Worm (Caenorhabditis elegans) whole organism, L2 larva: ENCODE data around the gene F58B3.6.

Experiments used
- C34F6.9 ChIP-seq: fragments of 150-350 bp; optimal IDR thresholded peaks from 2 replicates; lab custom pipeline; 2014; ENCODE audit warnings: missing biosample characterization, missing genetic modification characterization
- F13H6.1 ChIP-seq: sonication (generic microtip); optimal IDR thresholded peaks from 2 replicates; lab custom pipeline; 2016; ENCODE audit warnings: missing genetic modification characterization, missing compliant biosample characterization
- R02D3.7 ChIP-seq: fragments of 150-350 bp; optimal IDR thresholded peaks from 2 replicates; lab custom pipeline; 2014; ENCODE audit warnings: missing biosample characterization, missing genetic modification characterization
- alr-1 ChIP-seq: fragments of 150-350 bp; optimal IDR thresholded peaks from 2 replicates; lab custom pipeline; 2014; ENCODE audit warnings: missing biosample characterization, missing genetic modification characterization
- ama-1 ChIP-seq: fragments of 150-350 bp; optimal IDR thresholded peaks from 2 replicates; lab custom pipeline; 2018; ENCODE audit warnings: inconsistent platforms
- blmp-1 ChIP-seq: sonication (generic microtip); optimal IDR thresholded peaks from 2 replicates; lab custom pipeline; 2017; ENCODE audit warnings: missing genetic modification characterization, mild to moderate bottlenecking, missing compliant biosample characterization, antibody characterized with exemption, moderate library complexity; ENCODE audit not compliant: insufficient read depth
- ceh-16 ChIP-seq: fragments of 150-350 bp; optimal IDR thresholded peaks from 2 replicates; lab custom pipeline; 2014; ENCODE audit warnings: missing biosample characterization, missing genetic modification characterization
- ceh-82 ChIP-seq: fragments of 150-350 bp; optimal IDR thresholded peaks from 2 replicates; lab custom pipeline; 2014; ENCODE audit warnings: missing biosample characterization, missing genetic modification characterization
- crh-2 ChIP-seq: sonication (generic microtip); optimal IDR thresholded peaks from 2 replicates; lab custom pipeline; 2017; ENCODE audit warnings: missing biosample characterization, missing genetic modification characterization
- dmd-4 ChIP-seq: sonication (generic microtip); optimal IDR thresholded peaks from 2 replicates; lab custom pipeline; 2017; ENCODE audit warnings: missing biosample characterization, missing genetic modification characterization
- egl-27 ChIP-seq: sonication (generic microtip); optimal IDR thresholded peaks from 3 replicates; lab custom pipeline; 2017; ENCODE audit warnings: missing biosample characterization, missing genetic modification reagents, missing genetic modification characterization
- elt-3 ChIP-seq: sonication (generic microtip); optimal IDR thresholded peaks from 2 replicates; lab custom pipeline; 2017; ENCODE audit warnings: missing biosample characterization, missing genetic modification characterization
- fos-1 ChIP-seq: fragments of 150-350 bp; optimal IDR thresholded peaks from 2 replicates; lab custom pipeline; 2014; ENCODE audit warnings: missing biosample characterization, missing genetic modification characterization
- gmeb-1 ChIP-seq: fragments of 150-350 bp; optimal IDR thresholded peaks from 2 replicates; lab custom pipeline; 2014; ENCODE audit warnings: missing biosample characterization, missing genetic modification characterization
- lin-11 ChIP-seq: fragments of 150-350 bp; sonication (generic microtip); optimal IDR thresholded peaks from 2 replicates; lab custom pipeline; 2014; ENCODE audit warnings: missing biosample characterization, missing genetic modification characterization, inconsistent platforms, mixed read lengths
- lin-13 ChIP-seq: fragments of 150-350 bp; optimal IDR thresholded peaks from 2 replicates; lab custom pipeline; 2014; ENCODE audit warnings: missing biosample characterization, missing genetic modification reagents, missing genetic modification characterization
- lin-39 ChIP-seq: fragments of 150-350 bp; optimal IDR thresholded peaks from 2 replicates; lab custom pipeline; 2014; ENCODE audit warnings: missing biosample characterization, missing genetic modification reagents, missing genetic modification characterization
- lsy-2 ChIP-seq, 2 experiments: fragments of 150-350 bp in 1 of 2; sonication (generic microtip) in 1 of 2; optimal IDR thresholded peaks; 2 replicates each; lab custom pipeline; 2014 to 2017; ENCODE audit warnings: missing biosample characterization in 2 of 2, missing genetic modification characterization in 2 of 2
- mab-5 ChIP-seq: fragments of 150-350 bp; optimal IDR thresholded peaks from 2 replicates; lab custom pipeline; 2014; ENCODE audit warnings: missing biosample characterization, missing genetic modification characterization
- mbf-1 ChIP-seq: sonication (generic microtip); optimal IDR thresholded peaks from 2 replicates; lab custom pipeline; 2017; ENCODE audit warnings: missing biosample characterization, missing genetic modification characterization
- mdl-1 ChIP-seq, 2 experiments: fragments of 150-350 bp in 1 of 2; sonication (generic microtip) in 1 of 2; optimal IDR thresholded peaks; 2 replicates each; lab custom pipeline; 2017; ENCODE audit warnings: missing biosample characterization in 2 of 2, missing genetic modification characterization in 2 of 2
- nhr-11 ChIP-seq: fragments of 150-350 bp; optimal IDR thresholded peaks from 2 replicates; lab custom pipeline; 2014; ENCODE audit warnings: missing biosample characterization, missing genetic modification characterization
- nhr-12 ChIP-seq: fragments of 150-350 bp; optimal IDR thresholded peaks from 2 replicates; lab custom pipeline; 2014; ENCODE audit warnings: missing biosample characterization, missing genetic modification characterization
- nhr-129 ChIP-seq: fragments of 150-350 bp; optimal IDR thresholded peaks from 2 replicates; lab custom pipeline; 2014; ENCODE audit warnings: missing biosample characterization, missing genetic modification characterization
- nhr-23 ChIP-seq: fragments of 150-350 bp; optimal IDR thresholded peaks from 2 replicates; lab custom pipeline; 2014; ENCODE audit warnings: missing biosample characterization, missing genetic modification reagents, missing genetic modification characterization
- nhr-25 ChIP-seq: fragments of 150-350 bp; sonication (generic microtip); optimal IDR thresholded peaks from 3 replicates; lab custom pipeline; 2014; ENCODE audit warnings: missing biosample characterization, missing genetic modification characterization
- nhr-6 ChIP-seq: fragments of 150-350 bp; optimal IDR thresholded peaks from 2 replicates; lab custom pipeline; 2014; ENCODE audit warnings: missing biosample characterization, missing genetic modification characterization
- nhr-77 ChIP-seq: fragments of 150-350 bp; optimal IDR thresholded peaks from 2 replicates; lab custom pipeline; 2014; ENCODE audit warnings: missing biosample characterization, missing genetic modification characterization
- peb-1 ChIP-seq: fragments of 150-350 bp; optimal IDR thresholded peaks from 2 replicates; lab custom pipeline; 2014; ENCODE audit warnings: missing biosample characterization, missing genetic modification characterization
- sem-4 ChIP-seq: fragments of 150-350 bp; optimal IDR thresholded peaks from 2 replicates; lab custom pipeline; 2014; ENCODE audit warnings: missing biosample characterization, missing genetic modification reagents, missing genetic modification characterization
- skn-1 ChIP-seq: sonication (generic microtip); optimal IDR thresholded peaks from 2 replicates; lab custom pipeline; 2017; ENCODE audit warnings: missing biosample characterization, missing genetic modification characterization
- sma-3 ChIP-seq: sonication (generic microtip); optimal IDR thresholded peaks from 2 replicates; lab custom pipeline; 2016; ENCODE audit warnings: missing genetic modification reagents, missing genetic modification characterization, missing compliant biosample characterization
- sma-9 ChIP-seq, 2 experiments: fragments of 150-350 bp in 1 of 2; sonication (generic microtip) in 1 of 2; optimal IDR thresholded peaks; 2 replicates each; lab custom pipeline; 2014 to 2016; ENCODE audit warnings: missing genetic modification characterization in 2 of 2, mild to moderate bottlenecking in 1 of 2, missing biosample characterization in 1 of 2, missing compliant biosample characterization in 1 of 2, missing genetic modification reagents in 1 of 2, moderate library complexity in 1 of 2
- snpc-4 ChIP-seq: fragments of 150-350 bp; optimal IDR thresholded peaks from 2 replicates; lab custom pipeline; 2014; ENCODE audit warnings: missing biosample characterization, missing genetic modification characterization
- unc-39 ChIP-seq: fragments of 150-350 bp; optimal IDR thresholded peaks from 2 replicates; lab custom pipeline; 2014; ENCODE audit warnings: missing biosample characterization, missing genetic modification characterization
- unc-55 ChIP-seq: fragments of 150-350 bp; sonication (generic microtip); optimal IDR thresholded peaks from 3 replicates; lab custom pipeline; 2014; ENCODE audit warnings: missing biosample characterization, missing genetic modification reagents, missing genetic modification characterization
- unc-62 ChIP-seq: fragments of 150-350 bp; optimal IDR thresholded peaks from 2 replicates; lab custom pipeline; 2014; ENCODE audit warnings: missing biosample characterization, missing genetic modification reagents, missing genetic modification characterization
- zag-1 ChIP-seq: fragments of 150-350 bp; optimal IDR thresholded peaks from 2 replicates; lab custom pipeline; 2014; ENCODE audit warnings: missing biosample characterization, missing genetic modification characterization
- ztf-1 ChIP-seq: fragments of 200-800 bp; sonication (Bioruptor generic); conservative IDR thresholded peaks from 2 replicates; pipeline ENCODE4 v1.3.6; 2022; ENCODE audit warnings: missing genetic modification characterization, missing compliant biosample characterization
- ztf-11 ChIP-seq: sonication (generic microtip); optimal IDR thresholded peaks from 2 replicates; lab custom pipeline; 2017; ENCODE audit warnings: missing biosample characterization, missing genetic modification characterization
- ztf-4 ChIP-seq: fragments of 150-350 bp; optimal IDR thresholded peaks from 2 replicates; lab custom pipeline; 2014; ENCODE audit warnings: missing biosample characterization, missing genetic modification characterization

F58B3.6 gene

ce11 chrIV:11601721-11602405 is 34.6 kb upstream of the F58B3.6 start (continued):
- TF ChIP-seq mdl-1 (tag; optimal IDR thresholded peaks at IDR 0.05; lab: Kevin White, UChicago) (no peak), zag-1 (no peak), lin-39 (tag; lab: Kevin White, UChicago) (no peak), sem-4 (tag; lab: Kevin White, UChicago) (no peak), nhr-12 (tag; lab: Kevin White, UChicago) (no peak)

ce11 chrIV:11602498-11603068 is 33.9 kb upstream of the F58B3.6 start, which contains the start of gene rps-11:
Gene rps-11, plus strand, starts transcription at chrIV:11602641.
- no peak for TF ChIP-seq ztf-11 (tag; lab: Kevin White, UChicago)
- TF ChIP-seq blmp-1 (tag; lab: Kevin White, UChicago), result no peak
- no peak for TF ChIP-seq ztf-4 (tag; lab: Kevin White, UChicago)
- TF ChIP-seq ama-1, result no peak
- no peak for TF ChIP-seq F13H6.1 (tag; lab: Kevin White, UChicago)
- no peak for TF ChIP-seq zag-1
- no peak for TF ChIP-seq nhr-11 (tag; lab: Kevin White, UChicago)
- no peak for TF ChIP-seq lin-13 (GFP tag; lab: Kevin White, UChicago)
- no peak for TF ChIP-seq dmd-4 (tag; lab: Kevin White, UChicago)
- TF ChIP-seq ztf-1 (GFP tag; lab: Robert Waterston, UW), result no peak
- no peak for TF ChIP-seq R02D3.7
- TF ChIP-seq egl-27 (tag; lab: Kevin White, UChicago), result no peak
- TF ChIP-seq lin-11 (tag; lab: Kevin White, UChicago), result no peak
- no peak for TF ChIP-seq C34F6.9 (tag; lab: Kevin White, UChicago)
- TF ChIP-seq, all 48 proteins: peak for 0

- TF ChIP-seq skn-1 (tag; lab: Kevin White, UChicago), result no peak
- TF ChIP-seq unc-62 (GFP tag; lab: Kevin White, UChicago), result no peak
- TF ChIP-seq peb-1 (tag; lab: Kevin White, UChicago), result no peak
- no peak for TF ChIP-seq crh-2 (tag; lab: Kevin White, UChicago)
- TF ChIP-seq mdl-1 (tag; optimal IDR thresholded peaks at IDR 0.05; lab: Kevin White, UChicago), result no peak
- no peak for TF ChIP-seq nhr-6 (tag; lab: Kevin White, UChicago)
- TF ChIP-seq C34F6.9 (tag; lab: Kevin White, UChicago), result no peak
- TF ChIP-seq egl-27 (tag; lab: Kevin White, UChicago), result no peak
- TF ChIP-seq unc-39, result no peak
- no peak for TF ChIP-seq mbf-1
- TF ChIP-seq elt-3 (tag; lab: Kevin White, UChicago), result no peak
- TF ChIP-seq nhr-23 (tag; lab: Kevin White, UChicago), result no peak
- TF ChIP-seq nhr-77, result no peak
- TF ChIP-seq ztf-1 (GFP tag; lab: Robert Waterston, UW), result no peak
- no peak for TF ChIP-seq alr-1 (tag; lab: Kevin White, UChicago)
- no peak for TF ChIP-seq snpc-4
- no peak for TF ChIP-seq nhr-129 (tag; lab: Kevin White, UChicago)
- TF ChIP-seq lin-39 (tag; lab: Kevin White, UChicago), result no peak
Observed at ce11 chrIV:11603265-11603840, 33.1 kb upstream of the F58B3.6 start.

ce11 chrIV:11604909-11605308 is 31.5 kb upstream of the F58B3.6 start, which contains the start of the genes ragc-1 and Y24F12A.1:
Gene ragc-1, minus strand, starts transcription at chrIV:11604933.
Gene Y24F12A.1, plus strand, starts transcription at chrIV:11605254.
- TF ChIP-seq lin-11 (tag; lab: Kevin White, UChicago), result no peak
- TF ChIP-seq ceh-16, result no peak
- peak; percentile 18 for TF ChIP-seq sma-9 (GFP tag; optimal IDR thresholded peaks at IDR 0.05; lab: Kevin White, UChicago)
- no peak for TF ChIP-seq sma-9 (tag; optimal IDR thresholded peaks at IDR 0.05; lab: Kevin White, UChicago)
- TF ChIP-seq nhr-25 (tag; lab: Kevin White, UChicago), result peak; percentile 51
- TF ChIP-seq C34F6.9 (tag; lab: Kevin White, UChicago), result peak; percentile 72
- no peak for TF ChIP-seq ceh-82
- TF ChIP-seq blmp-1 (tag; lab: Kevin White, UChicago), result peak; percentile 31
- TF ChIP-seq ztf-4 (tag; lab: Kevin White, UChicago), result no peak
- no peak for TF ChIP-seq dmd-4 (tag; lab: Kevin White, UChicago)
- peak; percentile 27 for TF ChIP-seq lin-13 (GFP tag; lab: Kevin White, UChicago)
- TF ChIP-seq unc-55 (GFP tag; lab: Kevin White, UChicago), result peak; percentile 68
- TF ChIP-seq sma-3 (GFP tag; lab: Kevin White, UChicago), result peak; percentile 55
- no peak for TF ChIP-seq ztf-11 (tag; lab: Kevin White, UChicago)
- TF ChIP-seq lsy-2 (tag; optimal IDR thresholded peaks at IDR 0.05; lab: Kevin White, UChicago), result peak in 1 of 2 experiments; percentile 72
- TF ChIP-seq fos-1 (tag; lab: Kevin White, UChicago), result peak; percentile 13
- TF ChIP-seq mdl-1 (tag; optimal IDR thresholded peaks at IDR 0.05; lab: Kevin White, UChicago), result no peak
- TF ChIP-seq mab-5 (tag; lab: Kevin White, UChicago), result no peak
- TF ChIP-seq crh-2 (tag; lab: Kevin White, UChicago), result peak; percentile 50
- peak; percentile 29 for TF ChIP-seq F13H6.1 (tag; lab: Kevin White, UChicago)
- no peak for TF ChIP-seq ztf-1 (GFP tag; lab: Robert Waterston, UW)
- TF ChIP-seq gmeb-1 (tag; lab: Kevin White, UChicago), result peak; percentile 40
- TF ChIP-seq snpc-4, result peak; percentile 18
- TF ChIP-seq zag-1, result no peak
- no peak for TF ChIP-seq R02D3.7
- TF ChIP-seq nhr-12 (tag; lab: Kevin White, UChicago), result no peak
- peak; percentile 30 for TF ChIP-seq skn-1 (tag; lab: Kevin White, UChicago)
- peak; percentile 69 for TF ChIP-seq nhr-129 (tag; lab: Kevin White, UChicago)
